Worm (Caenorhabditis elegans): ENCODE results near the gene F09C8.2.
A peak's percentile ranks its signal among the peaks of the same experiment; 100 is the strongest.

Gene F09C8.2

ce11 chrX:16147728-16148197 is 941 bp upstream of the F09C8.2 start (continued):
- TF ChIP-seq ceh-30 (tag; optimal IDR thresholded peaks at IDR 0.05) (peak; percentile 64), gmeb-2 (tag; optimal IDR thresholded peaks at IDR 0.05) (no peak), ets-4 (tag; optimal IDR thresholded peaks at IDR 0.05) (peak; percentile 60), ceh-18 (tag; optimal IDR thresholded peaks at IDR 0.05) (peak; percentile 89), fkh-10 (GFP tag; optimal IDR thresholded peaks at IDR 0.05) (peak; percentile 70), ceh-24 (tag; optimal IDR thresholded peaks at IDR 0.05) (no peak), hlh-8 (tag; optimal IDR thresholded peaks at IDR 0.05) (peak; percentile 27), fkh-6 (tag; optimal IDR thresholded peaks at IDR 0.05) (peak; percentile 60), ceh-31 (tag; optimal IDR thresholded peaks at IDR 0.05) (peak; percentile 96), pha-4 (tag; optimal IDR thresholded peaks at IDR 0.05) (no peak), fax-1 (tag; optimal IDR thresholded peaks at IDR 0.05) (peak; percentile 36), hlh-13 (GFP tag; optimal IDR thresholded peaks at IDR 0.05) (no peak), T23F11.4 (GFP tag; optimal IDR thresholded peaks at IDR 0.05) (peak; percentile 52), ceh-48 (tag; optimal IDR thresholded peaks at IDR 0.05) (peak; percentile 30), nfya-1 (tag; optimal IDR thresholded peaks at IDR 0.05) (peak; percentile 85), sox-2 (GFP tag; IDR thresholded peaks at IDR 0.05) (peak; percentile 58), unc-86 (tag; optimal IDR thresholded peaks at IDR 0.05) (no peak), ceh-34 (tag; optimal IDR thresholded peaks at IDR 0.05) (peak; percentile 98), ref-2 (tag; optimal IDR thresholded peaks at IDR 0.05) (peak; percentile 95), che-1 (tag; optimal IDR thresholded peaks at IDR 0.05) (peak; percentile 26), dmd-4 (tag; optimal IDR thresholded peaks at IDR 0.05; ENCODE audit: borderline replicate concordance) (peak; percentile 63), ceh-9 (tag; optimal IDR thresholded peaks at IDR 0.05) (no peak), unc-42 (tag; optimal IDR thresholded peaks at IDR 0.05) (peak; percentile 91), ceh-45 (GFP tag; IDR thresholded peaks at IDR 0.05) (0 out of 2 replicates have a peak, but pooled peaks have one; percentile 11), hlh-6 (tag; optimal IDR thresholded peaks at IDR 0.05) (peak; percentile 65), sox-4 (tag; optimal IDR thresholded peaks at IDR 0.05) (peak; percentile 65), C38D4.7 (GFP tag; optimal IDR thresholded peaks at IDR 0.05) (peak; percentile 17), elt-4 (tag; optimal IDR thresholded peaks at IDR 0.05) (no peak), C08G9.2 (tag; optimal IDR thresholded peaks at IDR 0.05) (peak; percentile 59), pha-2 (tag; optimal IDR thresholded peaks at IDR 0.05) (peak; percentile 71), ceh-22 (tag; optimal IDR thresholded peaks at IDR 0.05) (peak; percentile 60), ttx-3 (tag; optimal IDR thresholded peaks at IDR 0.05) (no peak), pax-1 (tag; optimal IDR thresholded peaks at IDR 0.05) (no peak), K09A11.1 (tag; optimal IDR thresholded peaks at IDR 0.05; ENCODE audit: insufficient read depth) (no peak), dve-1 (tag; optimal IDR thresholded peaks at IDR 0.05) (peak; percentile 88)

- TF ChIP-seq F13H6.1 (tag; optimal IDR thresholded peaks at IDR 0.05) (no peak), T23F11.4 (GFP tag; optimal IDR thresholded peaks at IDR 0.05) (no peak), madf-2 (tag; optimal IDR thresholded peaks at IDR 0.05) (no peak), ahr-1 (tag; optimal IDR thresholded peaks at IDR 0.05) (no peak), elt-2 (tag; optimal IDR thresholded peaks at IDR 0.05) (no peak), ceh-22 (tag; optimal IDR thresholded peaks at IDR 0.05) (no peak), ceh-31 (tag; optimal IDR thresholded peaks at IDR 0.05) (no peak), ref-2 (tag; optimal IDR thresholded peaks at IDR 0.05) (no peak), lin-11 (tag; optimal IDR thresholded peaks at IDR 0.05) (no peak), C38D4.7 (GFP tag; optimal IDR thresholded peaks at IDR 0.05) (no peak), unc-3 (GFP tag; conservative IDR thresholded peaks at IDR 0.05) (no peak), unc-3 (tag; optimal IDR thresholded peaks at IDR 0.05) (no peak), hlh-6 (tag; optimal IDR thresholded peaks at IDR 0.05) (no peak)
Measured at ce11 chrX:16145244-16145643, 1.6 kb downstream of the F09C8.2 start.
